Fruit fly (Drosophila melanogaster) whole organism, embryonic: ENCODE measurements around the gene Mlc-c.

Experiments used
- CG11093 ChIP-seq: fragments of 200-800 bp; sonication (Bioruptor generic); IDR thresholded peaks from 3 replicates; pipeline ENCODE4 v1.3.6; 2022; ENCODE audit warnings: missing biosample characterization, missing genetic modification characterization
- CG11398 ChIP-seq: fragments of 200-800 bp; sonication (Bioruptor generic); optimal IDR thresholded peaks from 2 replicates; lab custom pipeline; 2016; ENCODE audit warnings: missing biosample characterization, missing genetic modification characterization
- CG12104 ChIP-seq: fragments of 200-800 bp; sonication (Bioruptor generic); optimal IDR thresholded peaks from 3 replicates; lab custom pipeline; 2016; ENCODE audit warnings: missing biosample characterization, missing genetic modification characterization
- CG13287 ChIP-seq: fragments of 200-800 bp; sonication (Bioruptor generic); IDR thresholded peaks from 2 replicates; pipeline ENCODE4 v1.3.6; 2022; ENCODE audit warnings: missing biosample characterization, missing genetic modification characterization; ENCODE audit not compliant: partially characterized antibody
- CG13775 ChIP-seq: fragments of 200-800 bp; sonication (Bioruptor generic); optimal IDR thresholded peaks from 3 replicates; lab custom pipeline; 2017; ENCODE audit warnings: missing biosample characterization, mild to moderate bottlenecking, missing genetic modification characterization
- CG13894 ChIP-seq: fragments of 200-800 bp; sonication (Bioruptor generic); optimal IDR thresholded peaks from 3 replicates; lab custom pipeline; 2018; ENCODE audit warnings: missing biosample characterization, mild to moderate bottlenecking, missing genetic modification characterization, moderate library complexity
- CG15269 ChIP-seq: fragments of 200-800 bp; sonication (Bioruptor generic); optimal IDR thresholded peaks from 2 replicates; lab custom pipeline; 2018; ENCODE audit warnings: missing biosample characterization, mild to moderate bottlenecking, missing genetic modification characterization, moderate library complexity
- CG15601 ChIP-seq: fragments of 200-800 bp; sonication (Bioruptor generic); optimal IDR thresholded peaks from 3 replicates; lab custom pipeline; 2019; ENCODE audit warnings: missing biosample characterization, mild to moderate bottlenecking, missing genetic modification characterization, moderate library complexity
- CG1603 ChIP-seq: fragments of 200-800 bp; sonication (Bioruptor generic); optimal IDR thresholded peaks from 2 replicates; lab custom pipeline; 2019; ENCODE audit warnings: missing biosample characterization, mild to moderate bottlenecking, missing genetic modification characterization, moderate library complexity
- CG1832 ChIP-seq: fragments of 200-800 bp; sonication (Bioruptor generic); optimal IDR thresholded peaks from 2 replicates; lab custom pipeline; 2017; ENCODE audit warnings: missing biosample characterization, mild to moderate bottlenecking, missing genetic modification characterization, inconsistent platforms
- CG2712 ChIP-seq: fragments of 200-800 bp; optimal IDR thresholded peaks from 3 replicates; lab custom pipeline; 2019; ENCODE audit warnings: missing biosample characterization, mild to moderate bottlenecking, missing genetic modification characterization, moderate library complexity
- CG31441 ChIP-seq: fragments of 200-800 bp; sonication (Bioruptor generic); IDR thresholded peaks from 2 replicates; pipeline ENCODE4 v1.3.6; 2022; ENCODE audit warnings: missing biosample characterization, missing genetic modification characterization
- CG32767 ChIP-seq: fragments of 200-800 bp; sonication (Bioruptor generic); IDR thresholded peaks from 2 replicates; pipeline ENCODE4 v1.3.6; 2022; ENCODE audit warnings: missing biosample characterization, missing genetic modification characterization
- CG3838 ChIP-seq: fragments of 200-800 bp; sonication (Bioruptor generic); optimal IDR thresholded peaks from 3 replicates; lab custom pipeline; 2016; ENCODE audit warnings: missing biosample characterization, missing genetic modification characterization
- CG6765 ChIP-seq: fragments of 200-800 bp; sonication (Bioruptor generic); optimal IDR thresholded peaks from 3 replicates; lab custom pipeline; 2017; ENCODE audit warnings: missing biosample characterization, mild to moderate bottlenecking, missing genetic modification characterization
- CG7745 ChIP-seq: fragments of 200-800 bp; sonication (Bioruptor generic); optimal IDR thresholded peaks from 2 replicates; lab custom pipeline; 2018; ENCODE audit warnings: missing biosample characterization, mild to moderate bottlenecking, missing genetic modification characterization, moderate library complexity
- CG8089 ChIP-seq: fragments of 200-800 bp; sonication (Bioruptor generic); optimal IDR thresholded peaks from 3 replicates; lab custom pipeline; 2016; ENCODE audit warnings: missing biosample characterization, missing genetic modification characterization
- CG8388 ChIP-seq: fragments of 200-800 bp; sonication (Bioruptor generic); optimal IDR thresholded peaks from 2 replicates; lab custom pipeline; 2019; ENCODE audit warnings: missing biosample characterization, mild to moderate bottlenecking, missing genetic modification characterization, moderate library complexity
- CG8478 ChIP-seq: fragments of >200 bp; optimal IDR thresholded peaks from 2 replicates; lab custom pipeline; 2018
- CG8944 ChIP-seq: fragments of 200-800 bp; sonication (Bioruptor generic); optimal IDR thresholded peaks from 3 replicates; lab custom pipeline; 2016; ENCODE audit warnings: missing biosample characterization, missing genetic modification characterization
- CrebB ChIP-seq: fragments of 200-800 bp; sonication (Bioruptor generic); optimal IDR thresholded peaks from 3 replicates; lab custom pipeline; 2018; ENCODE audit warnings: missing biosample characterization, mild to moderate bottlenecking, missing genetic modification characterization
- Dad ChIP-seq: fragments of 200-800 bp; sonication (Bioruptor generic); optimal IDR thresholded peaks from 3 replicates; lab custom pipeline; 2016; ENCODE audit warnings: missing biosample characterization, missing genetic modification characterization
- Dip2 ChIP-seq: fragments of 200-800 bp; sonication (Bioruptor generic); IDR thresholded peaks from 2 replicates; pipeline ENCODE4 v1.3.6; 2022; ENCODE audit warnings: missing biosample characterization, missing genetic modification characterization
- E2f1 ChIP-seq: fragments of 200-800 bp; sonication (Bioruptor generic); IDR thresholded peaks from 2 replicates; pipeline ENCODE4 v1.3.6; 2022; ENCODE audit warnings: missing biosample characterization, missing genetic modification characterization
- HLH54F ChIP-seq: fragments of 200-800 bp; sonication (Bioruptor generic); optimal IDR thresholded peaks from 3 replicates; lab custom pipeline; 2016; ENCODE audit warnings: missing biosample characterization, missing genetic modification characterization
- Hr39 ChIP-seq: fragments of >200 bp; optimal IDR thresholded peaks from 2 replicates; lab custom pipeline; 2017
- MBD-R2 ChIP-seq: fragments of 200-800 bp; sonication (Bioruptor generic); IDR thresholded peaks from 2 replicates; pipeline ENCODE4 v1.3.6; 2022; ENCODE audit warnings: missing biosample characterization, missing genetic modification characterization
- Med ChIP-seq: fragments of 200-800 bp; sonication (Bioruptor generic); peaks from one replicate; lab custom pipeline; 2016; ENCODE audit warnings: missing biosample characterization, missing genetic modification characterization, mild to moderate bottlenecking, inconsistent platforms, moderate library complexity
- Mes4 ChIP-seq: fragments of 200-800 bp; sonication (Bioruptor generic); optimal IDR thresholded peaks from 2 replicates; lab custom pipeline; 2016; ENCODE audit warnings: missing biosample characterization, missing genetic modification characterization
- Myb ChIP-seq: fragments of 200-800 bp; sonication (Bioruptor generic); optimal IDR thresholded peaks from 2 replicates; lab custom pipeline; 2016; ENCODE audit warnings: missing biosample characterization, missing genetic modification characterization
- Ravus ChIP-seq: fragments of 200-800 bp; sonication (Bioruptor generic); IDR thresholded peaks from 2 replicates; pipeline ENCODE4 v1.3.6; 2022; ENCODE audit warnings: missing biosample characterization, missing genetic modification characterization
- Six4 ChIP-seq: fragments of 200-800 bp; sonication (Bioruptor generic); optimal IDR thresholded peaks from 2 replicates; lab custom pipeline; 2016; ENCODE audit warnings: missing biosample characterization, missing genetic modification characterization
- Sox100B ChIP-seq: fragments of 200-800 bp; sonication (Bioruptor generic); optimal IDR thresholded peaks from 3 replicates; lab custom pipeline; 2018; ENCODE audit warnings: missing biosample characterization, mild to moderate bottlenecking, missing genetic modification characterization
- Trl ChIP-seq, 3 experiments: fragments of >200 bp in 2 of 3; fragments of 200-800 bp in 1 of 3; sonication (Bioruptor generic) in 1 of 3; optimal IDR thresholded peaks; 2 replicates in 1 of 3; 3 replicates in 2 of 3; lab custom pipeline; 2016 to 2017; ENCODE audit warnings: missing biosample characterization in 1 of 3, missing genetic modification characterization in 1 of 3
- abd-A ChIP-seq: fragments of 200-800 bp; sonication (Bioruptor generic); optimal IDR thresholded peaks from 3 replicates; lab custom pipeline; 2019; ENCODE audit warnings: missing biosample characterization, mild to moderate bottlenecking, missing genetic modification characterization, moderate library complexity
- ap ChIP-seq: fragments of 200-800 bp; sonication (Bioruptor generic); IDR thresholded peaks from 2 replicates; pipeline ENCODE4 v1.3.6; 2022; ENCODE audit warnings: missing biosample characterization, missing genetic modification characterization
- crol ChIP-seq: fragments of 200-800 bp; sonication (Bioruptor generic); IDR thresholded peaks from 2 replicates; pipeline ENCODE4 v1.3.6; 2022; ENCODE audit warnings: missing biosample characterization, missing genetic modification characterization
- ems ChIP-seq: fragments of 200-800 bp; sonication (Bioruptor generic); optimal IDR thresholded peaks from 3 replicates; lab custom pipeline; 2016; ENCODE audit warnings: missing biosample characterization, missing genetic modification characterization
- ewg ChIP-seq: fragments of 200-800 bp; sonication (Bioruptor generic); optimal IDR thresholded peaks from 3 replicates; lab custom pipeline; 2017; ENCODE audit warnings: mild to moderate bottlenecking, missing biosample characterization, missing genetic modification reagents, missing genetic modification characterization
- insv ChIP-seq, 2 experiments: fragments of 200-800 bp; sonication (Bioruptor generic); optimal IDR thresholded peaks; 3 replicates each; lab custom pipeline; 2016 to 2018; ENCODE audit warnings: missing biosample characterization in 2 of 2, missing genetic modification characterization in 2 of 2
- lola ChIP-seq, 3 experiments: fragments of >200 bp in 2 of 3; fragments of 200-800 bp in 1 of 3; sonication (Bioruptor generic) in 1 of 3; optimal IDR thresholded peaks; 2 replicates each; lab custom pipeline; 2017 to 2019; ENCODE audit warnings: missing biosample characterization in 3 of 3, missing genetic modification characterization in 3 of 3, mild to moderate bottlenecking in 1 of 3, moderate library complexity in 1 of 3
- onecut ChIP-seq: fragments of 200-800 bp; sonication (Bioruptor generic); IDR thresholded peaks from 2 replicates; pipeline ENCODE4 v1.3.6; 2022; ENCODE audit warnings: missing biosample characterization, missing genetic modification characterization
- ranshi ChIP-seq: fragments of 200-800 bp; sonication (Bioruptor generic); IDR thresholded peaks from 2 replicates; pipeline ENCODE4 v1.3.6; 2022; ENCODE audit warnings: missing biosample characterization, missing genetic modification characterization
- run ChIP-seq: fragments of 200-800 bp; sonication (Bioruptor generic); optimal IDR thresholded peaks from 3 replicates; lab custom pipeline; 2018; ENCODE audit warnings: missing biosample characterization, mild to moderate bottlenecking, missing genetic modification characterization
- tgo ChIP-seq: fragments of 200-800 bp; sonication (Bioruptor generic); IDR thresholded peaks from 3 replicates; pipeline ENCODE4 v1.3.6; 2022; ENCODE audit warnings: missing biosample characterization, missing genetic modification characterization
- ttk ChIP-seq: fragments of 200-800 bp; sonication (Bioruptor generic); IDR thresholded peaks from 2 replicates; pipeline ENCODE4 v2.1.2; 2022; ENCODE audit warnings: missing biosample characterization, missing genetic modification characterization
- wdn ChIP-seq: fragments of 200-800 bp; sonication (Bioruptor generic); IDR thresholded peaks from 2 replicates; pipeline ENCODE4 v1.3.6; 2022; ENCODE audit warnings: missing biosample characterization, missing genetic modification characterization
- wor ChIP-seq: fragments of 200-800 bp; sonication (Bioruptor generic); IDR thresholded peaks from 2 replicates; pipeline ENCODE4 v1.3.6; 2022; ENCODE audit warnings: missing biosample characterization, missing genetic modification characterization

Gene Mlc-c

dm6 chrX:5649998-5650397 lies 27.7 kb upstream of the Mlc-c start:
- peak; percentile 24 for TF ChIP-seq CG13894
- TF ChIP-seq CG3838 (GFP tag; lab: Kevin White, UChicago) = no peak
- TF ChIP-seq Hr39 (lab: Kevin White, UChicago) = peak; percentile 74
- peak; percentile 34 for TF ChIP-seq Med (GFP tag; lab: Kevin White, UChicago)
- TF ChIP-seq CG1832 = peak; percentile 39
- TF ChIP-seq crol (GFP tag; lab: Robert Waterston, UW) = peak; percentile 66; the same call in 1 of the 2 replicates
- TF ChIP-seq abd-A (tag; lab: Kevin White, UChicago) = peak; percentile 10
- TF ChIP-seq CG31441 (GFP tag; lab: Robert Waterston, UW) = no peak
- TF ChIP-seq Trl (optimal IDR thresholded peaks at IDR 0.05; lab: Kevin White, UChicago) = peak in 1 of 2 experiments; percentile 4
- TF ChIP-seq Trl (GFP tag; optimal IDR thresholded peaks at IDR 0.05; lab: Kevin White, UChicago) = no peak

- TF ChIP-seq CG32767 (GFP tag; lab: Robert Waterston, UW) = 0 out of 2 replicates have a peak, but pooled peaks have one; percentile 8
- TF ChIP-seq ewg = peak; percentile 60
- no peak for TF ChIP-seq wdn
- TF ChIP-seq CrebB (tag; lab: Kevin White, UChicago) = no peak
- TF ChIP-seq CG8944 (GFP tag; lab: Kevin White, UChicago) = no peak
Measured at dm6 chrX:5649387-5649786, 27.0 kb upstream of the Mlc-c start.

- no peak for TF ChIP-seq CG8478 (lab: Kevin White, UChicago)
- TF ChIP-seq Mes4 (GFP tag; lab: Kevin White, UChicago) = peak; percentile 72
- peak; percentile 45 for TF ChIP-seq CG11398
- peak; percentile 47; the same call in 1 of the 2 replicates for TF ChIP-seq MBD-R2
- peak; percentile 52 for TF ChIP-seq Myb (GFP tag; lab: Kevin White, UChicago)
- TF ChIP-seq Dip2 (GFP tag; lab: Robert Waterston, UW) = no peak
- peak; percentile 40 for TF ChIP-seq CG6765 (GFP tag; lab: Kevin White, UChicago)
- TF ChIP-seq wor (GFP tag; lab: Robert Waterston, UW) = peak; percentile 78
- TF ChIP-seq ttk = peak; percentile 89
- TF ChIP-seq CG13775 (GFP tag; lab: Kevin White, UChicago) = peak; percentile 65
- peak; percentile 84 for TF ChIP-seq CG2712 (tag; lab: Kevin White, UChicago)
- peak; percentile 75 for TF ChIP-seq Sox100B (GFP tag; lab: Kevin White, UChicago)
- peak; percentile 56 for TF ChIP-seq run (tag; lab: Kevin White, UChicago)
- peak; percentile 68 for TF ChIP-seq ems
- peak; percentile 84 for TF ChIP-seq tgo (GFP tag; lab: Robert Waterston, UW)
- TF ChIP-seq Six4 (GFP tag; lab: Kevin White, UChicago) = peak; percentile 75
- no peak for TF ChIP-seq CG7745 (tag; lab: Kevin White, UChicago)
- peak; percentile 76 for TF ChIP-seq CG11093 (GFP tag; lab: Robert Waterston, UW)
- TF ChIP-seq abd-A (tag; lab: Kevin White, UChicago) = no peak
- peak; percentile 52 for TF ChIP-seq HLH54F (GFP tag; lab: Kevin White, UChicago)
- TF ChIP-seq onecut (GFP tag; lab: Robert Waterston, UW) = peak; percentile 77
- peak; percentile 82 for TF ChIP-seq CG15269 (tag; lab: Kevin White, UChicago)
- TF ChIP-seq CG8388 (GFP tag; lab: Kevin White, UChicago) = peak; percentile 81
- TF ChIP-seq ap (GFP tag; lab: Robert Waterston, UW) = peak; percentile 64
- TF ChIP-seq Ravus (GFP tag; lab: Robert Waterston, UW) = peak; percentile 61
- peak; percentile 85 for TF ChIP-seq ranshi (GFP tag; lab: Robert Waterston, UW)
- peak; percentile 76 for TF ChIP-seq CG15601
- TF ChIP-seq CG1603 (tag; lab: Kevin White, UChicago) = peak; percentile 84
- TF ChIP-seq insv (GFP tag; optimal IDR thresholded peaks at IDR 0.05; lab: Kevin White, UChicago) = no peak
- TF ChIP-seq CG13287 (GFP tag; lab: Robert Waterston, UW) = no peak
- TF ChIP-seq lola (GFP tag; optimal IDR thresholded peaks at IDR 0.05; lab: Kevin White, UChicago) = peak in 1 of 3 experiments; percentile 75
- TF ChIP-seq E2f1 (GFP tag; lab: Robert Waterston, UW) = peak; percentile 77
- TF ChIP-seq CG8089 (GFP tag; lab: Kevin White, UChicago) = peak; percentile 76
- TF ChIP-seq CG12104 (GFP tag; lab: Kevin White, UChicago) = peak; percentile 65
- peak; percentile 84 for TF ChIP-seq Dad
Measured at dm6 chrX:5648437-5648959, 26.2 kb upstream of the Mlc-c start, which contains the start of gene OtopLa. TSS of gene OtopLa (minus strand) at chrX:5648487.
